Worm (Caenorhabditis elegans) whole organism, L4 larva: ENCODE data around the gene F58E6.8.

ENCODE experiments used
- D1046.2 ChIP-seq: fragments of 200-800 bp; sonication (Bioruptor generic); IDR thresholded peaks from 2 replicates; pipeline ENCODE4 v1.3.6; 2022; ENCODE audit warnings: missing genetic modification characterization, missing compliant biosample characterization
- F37D6.2 ChIP-seq: sonication (generic microtip); optimal IDR thresholded peaks from 2 replicates; lab custom pipeline; 2016; ENCODE audit warnings: mild to moderate bottlenecking, missing genetic modification characterization, missing compliant biosample characterization
- F44E2.7 ChIP-seq: fragments of 200-800 bp; sonication (Bioruptor generic); IDR thresholded peaks from 2 replicates; pipeline ENCODE4 v2.1.2; 2022; ENCODE audit warnings: missing genetic modification characterization, missing compliant biosample characterization
- T26A8.4 ChIP-seq: fragments of 200-800 bp; sonication (Bioruptor generic); IDR thresholded peaks from 2 replicates; pipeline ENCODE4 v1.3.6; 2022; ENCODE audit warnings: missing genetic modification characterization, missing compliant biosample characterization
- Y105C5A.15 ChIP-seq: fragments of 200-800 bp; sonication (Bioruptor generic); IDR thresholded peaks from 2 replicates; pipeline ENCODE4 v1.3.6; 2022; ENCODE audit warnings: missing genetic modification characterization, missing compliant biosample characterization
- attf-4 ChIP-seq: sonication (generic microtip); optimal IDR thresholded peaks from 3 replicates; lab custom pipeline; 2017; ENCODE audit warnings: missing biosample characterization, missing genetic modification characterization
- ceh-20 ChIP-seq: fragments of 200-800 bp; sonication (Bioruptor generic); IDR thresholded peaks from 2 replicates; pipeline ENCODE4 v1.3.6; 2022; ENCODE audit warnings: missing genetic modification reagents, missing genetic modification characterization, missing compliant biosample characterization
- ceh-28 ChIP-seq: fragments of 150-350 bp; optimal IDR thresholded peaks from 2 replicates; lab custom pipeline; 2014; ENCODE audit warnings: missing biosample characterization, missing genetic modification reagents, missing genetic modification characterization
- ceh-44 ChIP-seq: fragments of 200-800 bp; sonication (Bioruptor generic); IDR thresholded peaks from 2 replicates; pipeline ENCODE4 v1.3.6; 2022; ENCODE audit warnings: missing genetic modification reagents, missing genetic modification characterization, missing compliant biosample characterization
- ceh-82 ChIP-seq: sonication (generic microtip); optimal IDR thresholded peaks from 2 replicates; lab custom pipeline; 2017; ENCODE audit warnings: missing biosample characterization, missing genetic modification characterization
- cey-2 ChIP-seq: sonication (generic microtip); optimal IDR thresholded peaks from 3 replicates; lab custom pipeline; 2017; ENCODE audit warnings: missing genetic modification characterization, mild to moderate bottlenecking, missing compliant biosample characterization, antibody characterized with exemption, borderline replicate concordance; ENCODE audit not compliant: insufficient read depth
- dmd-6 ChIP-seq: fragments of 200-800 bp; sonication (Bioruptor generic); IDR thresholded peaks from 2 replicates; pipeline ENCODE4 v1.3.6; 2022; ENCODE audit warnings: missing genetic modification reagents, missing genetic modification characterization, missing compliant biosample characterization
- dpl-1 ChIP-seq: fragments of 150-350 bp; optimal IDR thresholded peaks from 2 replicates; lab custom pipeline; 2014; ENCODE audit warnings: missing biosample characterization, missing genetic modification reagents, missing genetic modification characterization
- egl-27 ChIP-seq: sonication (generic microtip); optimal IDR thresholded peaks from 3 replicates; lab custom pipeline; 2017; ENCODE audit warnings: missing biosample characterization, missing genetic modification reagents, missing genetic modification characterization
- fos-1 ChIP-seq: fragments of 150-350 bp; optimal IDR thresholded peaks from 2 replicates; lab custom pipeline; 2014; ENCODE audit warnings: missing biosample characterization, missing genetic modification characterization
- gei-8 ChIP-seq: fragments of 200-800 bp; sonication (Bioruptor generic); optimal IDR thresholded peaks from 2 replicates; lab custom pipeline; 2018; ENCODE audit warnings: mild to moderate bottlenecking, missing genetic modification characterization, missing compliant biosample characterization
- hif-1 ChIP-seq, 2 experiments: sonication (generic microtip); optimal IDR thresholded peaks; 2 replicates each; lab custom pipeline; 2016 to 2017; ENCODE audit warnings: missing compliant biosample characterization in 2 of 2, missing genetic modification characterization in 2 of 2, missing genetic modification reagents in 2 of 2, missing genotype in 2 of 2, mild to moderate bottlenecking in 1 of 2
- hlh-11 ChIP-seq: fragments of 200-800 bp; sonication (Bioruptor generic); optimal IDR thresholded peaks from 2 replicates; lab custom pipeline; 2018; ENCODE audit warnings: mild to moderate bottlenecking, missing genetic modification characterization, missing compliant biosample characterization
- lim-7 ChIP-seq: fragments of 200-800 bp; sonication (Bioruptor generic); IDR thresholded peaks from 2 replicates; pipeline ENCODE4 v1.3.6; 2022; ENCODE audit warnings: missing genetic modification characterization, missing compliant biosample characterization
- lin-1 ChIP-seq: fragments of 200-800 bp; sonication (Bioruptor generic); IDR thresholded peaks from 2 replicates; pipeline ENCODE4 v1.3.6; 2022; ENCODE audit warnings: missing genetic modification reagents, missing genetic modification characterization, missing compliant biosample characterization
- lin-13 ChIP-seq: fragments of 150-350 bp; optimal IDR thresholded peaks from 2 replicates; lab custom pipeline; 2014; ENCODE audit warnings: missing biosample characterization, missing genetic modification reagents, missing genetic modification characterization
- lin-29 ChIP-seq: fragments of 200-800 bp; sonication (Bioruptor generic); IDR thresholded peaks from 2 replicates; pipeline ENCODE4 v1.3.6; 2022; ENCODE audit warnings: missing genetic modification reagents, missing genetic modification characterization, missing compliant biosample characterization
- lin-38 ChIP-seq: fragments of 200-800 bp; sonication (Bioruptor generic); IDR thresholded peaks from 2 replicates; pipeline ENCODE4 v1.3.6; 2022; ENCODE audit warnings: missing genetic modification reagents, missing genetic modification characterization, missing compliant biosample characterization
- lir-3 ChIP-seq: sonication (generic microtip); optimal IDR thresholded peaks from 2 replicates; lab custom pipeline; 2016; ENCODE audit warnings: mild to moderate bottlenecking, missing genetic modification characterization, missing compliant biosample characterization
- madf-9 ChIP-seq: fragments of 200-800 bp; sonication (Bioruptor generic); conservative IDR thresholded peaks from 2 replicates; pipeline ENCODE4 v1.3.6; 2022; ENCODE audit warnings: missing genetic modification reagents, missing genetic modification characterization, missing compliant biosample characterization
- mdl-1 ChIP-seq, 2 experiments: fragments of 150-350 bp in 1 of 2; sonication (generic microtip) in 1 of 2; optimal IDR thresholded peaks; 2 replicates each; lab custom pipeline; 2014 to 2017; ENCODE audit warnings: missing biosample characterization in 2 of 2, missing genetic modification characterization in 2 of 2
- mdt-29 ChIP-seq: fragments of 200-800 bp; sonication (Bioruptor generic); IDR thresholded peaks from 2 replicates; pipeline ENCODE4 v1.3.6; 2022; ENCODE audit warnings: missing genetic modification reagents, missing genetic modification characterization, missing compliant biosample characterization
- mep-1 ChIP-seq: fragments of 150-350 bp; sonication (generic microtip); optimal IDR thresholded peaks from 3 replicates; lab custom pipeline; 2014; ENCODE audit warnings: missing biosample characterization, missing genetic modification characterization
- nhr-10 ChIP-seq: fragments of 150-350 bp; optimal IDR thresholded peaks from 2 replicates; lab custom pipeline; 2014; ENCODE audit warnings: missing biosample characterization, missing genetic modification characterization
- nhr-102 ChIP-seq: sonication (generic microtip); optimal IDR thresholded peaks from 2 replicates; lab custom pipeline; 2016; ENCODE audit warnings: mild to moderate bottlenecking, missing genetic modification characterization, moderate library complexity, missing compliant biosample characterization
- nhr-237 ChIP-seq: sonication (generic microtip); optimal IDR thresholded peaks from 2 replicates; lab custom pipeline; 2017; ENCODE audit warnings: missing biosample characterization, missing genetic modification characterization
- nhr-41 ChIP-seq: fragments of 200-800 bp; sonication (Bioruptor generic); IDR thresholded peaks from 2 replicates; pipeline ENCODE4 v1.3.6; 2022; ENCODE audit warnings: missing genetic modification reagents, missing genetic modification characterization, missing compliant biosample characterization
- nhr-48 ChIP-seq: sonication (generic microtip); optimal IDR thresholded peaks from 2 replicates; lab custom pipeline; 2016; ENCODE audit warnings: mild to moderate bottlenecking, missing genetic modification characterization, missing compliant biosample characterization
- pha-4 ChIP-seq, 2 experiments: fragments of 150-350 bp in 1 of 2; fragments of 200-800 bp in 1 of 2; sonication (Bioruptor generic) in 1 of 2; IDR thresholded peaks in 1 of 2; optimal IDR thresholded peaks in 1 of 2; 2 replicates each; pipeline versions ENCODE4 v1.3.6 to Lab custom; 2014 to 2022; ENCODE audit warnings: missing genetic modification characterization in 2 of 2, missing genetic modification reagents in 2 of 2, missing biosample characterization in 1 of 2, missing compliant biosample characterization in 1 of 2
- php-3 ChIP-seq: fragments of 200-800 bp; sonication (Bioruptor generic); IDR thresholded peaks from 2 replicates; pipeline ENCODE4 v1.3.6; 2022; ENCODE audit warnings: missing genetic modification reagents, missing genetic modification characterization, missing compliant biosample characterization
- rbr-2 ChIP-seq: sonication (generic microtip); optimal IDR thresholded peaks from 2 replicates; lab custom pipeline; 2016; ENCODE audit warnings: missing genotype, missing genetic modification characterization, missing compliant biosample characterization
- snpc-4 ChIP-seq: fragments of 150-350 bp; optimal IDR thresholded peaks from 2 replicates; lab custom pipeline; 2014; ENCODE audit warnings: missing biosample characterization, missing genetic modification characterization
- tra-1 ChIP-seq: fragments of 200-800 bp; sonication (Bioruptor generic); IDR thresholded peaks from 2 replicates; pipeline ENCODE4 v1.3.6; 2022; ENCODE audit warnings: missing genetic modification reagents, missing genetic modification characterization, missing compliant biosample characterization
- unc-130 ChIP-seq: sonication (generic microtip); optimal IDR thresholded peaks from 2 replicates; lab custom pipeline; 2016; ENCODE audit warnings: missing genetic modification reagents, missing genetic modification characterization, missing compliant biosample characterization
- unc-39 ChIP-seq: sonication (generic microtip); optimal IDR thresholded peaks from 2 replicates; lab custom pipeline; 2017; ENCODE audit warnings: missing biosample characterization, missing genetic modification characterization
- vab-7 ChIP-seq: fragments of 200-800 bp; sonication (Bioruptor generic); IDR thresholded peaks from 2 replicates; pipeline ENCODE4 v1.3.6; 2022; ENCODE audit warnings: missing genetic modification reagents, missing genetic modification characterization, missing compliant biosample characterization
- zfp-3 ChIP-seq: fragments of 200-800 bp; sonication (Bioruptor generic); conservative IDR thresholded peaks from 2 replicates; pipeline ENCODE4 v1.3.6; 2022; ENCODE audit warnings: missing genetic modification reagents, missing genetic modification characterization, missing compliant biosample characterization
- zip-11 ChIP-seq: fragments of 200-800 bp; sonication (Bioruptor generic); IDR thresholded peaks from 2 replicates; pipeline ENCODE4 v1.3.6; 2022; ENCODE audit warnings: missing genetic modification characterization, missing compliant biosample characterization
- ztf-11 ChIP-seq: fragments of 150-350 bp; optimal IDR thresholded peaks from 2 replicates; lab custom pipeline; 2014; ENCODE audit warnings: missing biosample characterization, missing genetic modification characterization
- ztf-7 ChIP-seq: fragments of 150-350 bp; optimal IDR thresholded peaks from 2 replicates; lab custom pipeline; 2014; ENCODE audit warnings: missing biosample characterization, missing genetic modification characterization

The F58E6.8 gene

DNA sequence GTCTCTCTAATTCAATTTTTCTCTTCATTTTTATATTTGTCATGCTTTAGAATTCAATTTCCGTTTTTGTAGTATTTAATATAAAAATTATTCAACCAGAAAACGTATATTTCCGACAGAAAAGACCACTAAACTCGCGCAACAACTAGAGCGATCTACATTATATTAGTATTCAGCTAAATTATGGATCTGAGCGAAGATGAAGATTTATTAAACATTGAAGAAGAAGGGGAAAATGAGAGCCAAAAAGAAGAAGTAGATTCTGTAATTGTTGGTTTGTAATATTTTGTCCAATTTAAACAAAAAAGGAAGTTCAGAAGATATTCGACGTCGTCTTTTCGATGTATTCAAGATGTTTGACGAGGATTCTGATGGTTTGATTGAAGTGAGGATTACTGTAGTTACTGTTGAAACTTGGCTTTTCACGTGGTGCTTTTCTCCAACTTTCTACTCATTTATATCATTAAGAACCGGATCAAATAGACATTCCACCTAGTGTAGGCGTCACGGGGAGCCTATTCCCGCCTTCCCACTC, 21.6 kb downstream of the F58E6.8 start, which contains the start of gene cal-7 (continued):
- TF ChIP-seq ceh-44 = no peak
- peak; percentile 30 for TF ChIP-seq nhr-48 (tag; lab: Kevin White, UChicago)
- TF ChIP-seq lin-1 (GFP tag; lab: Robert Waterston, UW) = no peak
- no peak for TF ChIP-seq attf-4 (tag; lab: Kevin White, UChicago)
- TF ChIP-seq nhr-102 (tag; lab: Kevin White, UChicago) = peak; percentile 48
- TF ChIP-seq mdl-1 (tag; optimal IDR thresholded peaks at IDR 0.05; lab: Kevin White, UChicago) = no peak
- no peak for TF ChIP-seq ceh-20
- TF ChIP-seq lin-13 (GFP tag; lab: Kevin White, UChicago) = no peak
- no peak for TF ChIP-seq hif-1 (tag; optimal IDR thresholded peaks at IDR 0.05; lab: Kevin White, UChicago)
- TF ChIP-seq cey-2 (tag; lab: Kevin White, UChicago) = no peak
- no peak for TF ChIP-seq rbr-2
- TF ChIP-seq unc-130 (GFP tag; lab: Kevin White, UChicago) = no peak
- TF ChIP-seq zfp-3 (GFP tag; lab: Robert Waterston, UW) = 0 out of 2 replicates have a peak, but pooled peaks have one; percentile 42
- no peak for TF ChIP-seq egl-27 (tag; lab: Kevin White, UChicago)
- no peak for TF ChIP-seq nhr-10
- TF ChIP-seq dpl-1 (GFP tag; lab: Kevin White, UChicago) = no peak
- no peak for TF ChIP-seq ceh-28 (tag; lab: Kevin White, UChicago)
- no peak for TF ChIP-seq nhr-41 (GFP tag; lab: Robert Waterston, UW)
- TF ChIP-seq nhr-237 (tag; lab: Kevin White, UChicago) = no peak
- no peak for TF ChIP-seq D1046.2 (GFP tag; lab: Robert Waterston, UW)
- no peak for TF ChIP-seq mdt-29 (GFP tag; lab: Robert Waterston, UW)
- TF ChIP-seq Y105C5A.15 (GFP tag; lab: Robert Waterston, UW) = no peak
- no peak for TF ChIP-seq vab-7 (GFP tag; lab: Robert Waterston, UW)
- TF ChIP-seq madf-9 (GFP tag; lab: Robert Waterston, UW) = no peak
- no peak; the same call in 1 of the 2 replicates for TF ChIP-seq pha-4 (GFP tag; IDR thresholded peaks at IDR 0.05; lab: Robert Waterston, UW)
- no peak for TF ChIP-seq pha-4 (tag; optimal IDR thresholded peaks at IDR 0.05; lab: Kevin White, UChicago)
- no peak for TF ChIP-seq lim-7 (GFP tag; lab: Robert Waterston, UW)
- no peak for TF ChIP-seq gei-8 (GFP tag; lab: Kevin White, UChicago)
- no peak for TF ChIP-seq zip-11 (GFP tag; lab: Robert Waterston, UW)
- no peak for TF ChIP-seq fos-1
- no peak for TF ChIP-seq dmd-6 (GFP tag; lab: Robert Waterston, UW)
- no peak for TF ChIP-seq ceh-82 (tag; lab: Kevin White, UChicago)
- no peak for TF ChIP-seq php-3 (GFP tag; lab: Robert Waterston, UW)
- no peak for TF ChIP-seq F44E2.7
- peak; percentile 31 for TF ChIP-seq mep-1 (tag; lab: Kevin White, UChicago)
- TF ChIP-seq lin-29 (GFP tag; lab: Robert Waterston, UW) = no peak
- no peak for TF ChIP-seq unc-39 (tag; lab: Kevin White, UChicago)
- no peak for TF ChIP-seq F37D6.2 (tag; lab: Kevin White, UChicago)
- TF ChIP-seq ztf-7 (tag; lab: Kevin White, UChicago) = no peak
- no peak for TF ChIP-seq ztf-11 (tag; lab: Kevin White, UChicago)
- TF ChIP-seq lin-38 (GFP tag; lab: Robert Waterston, UW) = 0 out of 2 replicates have a peak, but pooled peaks have one; percentile 20
- peak; percentile 70 for TF ChIP-seq T26A8.4 (GFP tag; lab: Robert Waterston, UW)
- TF ChIP-seq snpc-4 (tag; lab: Kevin White, UChicago) = no peak
- no peak for TF ChIP-seq hlh-11 (tag; lab: Kevin White, UChicago)
- 0 out of 2 replicates have a peak, but pooled peaks have one; percentile 52 for TF ChIP-seq tra-1 (GFP tag; lab: Robert Waterston, UW)
- no peak for TF ChIP-seq lir-3 (tag; lab: Kevin White, UChicago)
- TF ChIP-seq, all 104 proteins: peak for 20
